Fruit fly (Drosophila melanogaster): ENCODE measurements around the gene CG32277.

Gene CG32277

dm6 chr3L:3192333-3192894 is 12.8 kb downstream of the CG32277 start, which contains the start of gene CG14965 (continued):
- TF ChIP-seq HLH54F (GFP tag; optimal IDR thresholded peaks at IDR 0.05) (no peak), PHDP (tag; optimal IDR thresholded peaks at IDR 0.05) (no peak), nau (GFP tag; optimal IDR thresholded peaks at IDR 0.05) (no peak), CG32772 (GFP tag; IDR thresholded peaks at IDR 0.05) (no peak), odd (GFP tag; optimal IDR thresholded peaks at IDR 0.05) (no peak), Oaz (GFP tag; IDR thresholded peaks at IDR 0.05) (no peak), CG8089 (GFP tag; optimal IDR thresholded peaks at IDR 0.05) (no peak), rib (GFP tag; IDR thresholded peaks at IDR 0.05) (no peak), lmd (GFP tag; IDR thresholded peaks at IDR 0.05) (no peak), Atf6 (GFP tag; IDR thresholded peaks at IDR 0.05) (no peak), CG3407 (GFP tag; optimal IDR thresholded peaks at IDR 0.05) (no peak), Abd-B (GFP tag; optimal IDR thresholded peaks at IDR 0.05) (no peak), CG9876 (GFP tag; optimal IDR thresholded peaks at IDR 0.05) (no peak), CG10267 (tag; optimal IDR thresholded peaks at IDR 0.05) (no peak), shn (GFP tag; optimal IDR thresholded peaks at IDR 0.05) (no peak), zen2 (GFP tag; IDR thresholded peaks at IDR 0.05; ENCODE audit: partially characterized antibody) (peak; percentile 56; the same call in 1 of the 3 replicates), sens-2 (GFP tag; IDR thresholded peaks at IDR 0.05) (no peak), Oli (tag; optimal IDR thresholded peaks at IDR 0.05) (no peak), CG8924 (tag; optimal IDR thresholded peaks at IDR 0.05) (no peak), CG6654 (GFP tag; optimal IDR thresholded peaks at IDR 0.05) (no peak), CG10274 (GFP tag; optimal IDR thresholded peaks at IDR 0.05) (no peak), CG2120 (GFP tag; optimal IDR thresholded peaks at IDR 0.05) (no peak), prd (optimal IDR thresholded peaks at IDR 0.05) (no peak), prd (GFP tag; IDR thresholded peaks at IDR 0.05) (no peak), sob (GFP tag; IDR thresholded peaks at IDR 0.05) (no peak), CG34224 (GFP tag; IDR thresholded peaks at IDR 0.05; ENCODE audit: partially characterized antibody) (peak; percentile 84), Doc3 (GFP tag; IDR thresholded peaks at IDR 0.05; ENCODE audit: partially characterized antibody) (peak; percentile 90), Sry-δ (GFP tag; optimal IDR thresholded peaks at IDR 0.05) (peak; percentile 95), CG10959 (GFP tag; IDR thresholded peaks at IDR 0.05) (no peak), CG17912 (GFP tag; optimal IDR thresholded peaks at IDR 0.05) (no peak), Bdp1 (GFP tag; optimal IDR thresholded peaks at IDR 0.05) (no peak), da (GFP tag; optimal IDR thresholded peaks at IDR 0.05) (no peak), CG6254 (GFP tag; optimal IDR thresholded peaks at IDR 0.05) (no peak), CG7987 (GFP tag; optimal IDR thresholded peaks at IDR 0.05) (no peak), knrl (GFP tag; IDR thresholded peaks at IDR 0.05; ENCODE audit: partially characterized antibody) (peak; percentile 91), CG15269 (tag; optimal IDR thresholded peaks at IDR 0.05) (no peak), gt (GFP tag; IDR thresholded peaks at IDR 0.05) (no peak), yki (optimal IDR thresholded peaks at IDR 0.05) (no peak), Ets65A (GFP tag) (peak; percentile 73), eyg (GFP tag; optimal IDR thresholded peaks at IDR 0.05) (no peak), CG16815 (GFP tag; optimal IDR thresholded peaks at IDR 0.05) (no peak), emc (GFP tag; optimal IDR thresholded peaks at IDR 0.05) (no peak), CG17385 (GFP tag; optimal IDR thresholded peaks at IDR 0.05) (no peak), corto (GFP tag; optimal IDR thresholded peaks at IDR 0.05) (no peak), sens (GFP tag) (no peak), CG15073 (GFP tag; optimal IDR thresholded peaks at IDR 0.05) (no peak), hbn (GFP tag; IDR thresholded peaks at IDR 0.05; ENCODE audit: partially characterized antibody) (peak; percentile 86), CG4707 (GFP tag; optimal IDR thresholded peaks at IDR 0.05) (no peak), CG18011 (GFP tag; optimal IDR thresholded peaks at IDR 0.05) (no peak), CG1529 (GFP tag; optimal IDR thresholded peaks at IDR 0.05) (no peak), chn (GFP tag; optimal IDR thresholded peaks at IDR 0.05) (no peak), gem (tag; optimal IDR thresholded peaks at IDR 0.05) (no peak)

Data from whole organism, embryonic.